Worm (Caenorhabditis elegans): ENCODE measurements around the gene F53A3.1.

DNA sequence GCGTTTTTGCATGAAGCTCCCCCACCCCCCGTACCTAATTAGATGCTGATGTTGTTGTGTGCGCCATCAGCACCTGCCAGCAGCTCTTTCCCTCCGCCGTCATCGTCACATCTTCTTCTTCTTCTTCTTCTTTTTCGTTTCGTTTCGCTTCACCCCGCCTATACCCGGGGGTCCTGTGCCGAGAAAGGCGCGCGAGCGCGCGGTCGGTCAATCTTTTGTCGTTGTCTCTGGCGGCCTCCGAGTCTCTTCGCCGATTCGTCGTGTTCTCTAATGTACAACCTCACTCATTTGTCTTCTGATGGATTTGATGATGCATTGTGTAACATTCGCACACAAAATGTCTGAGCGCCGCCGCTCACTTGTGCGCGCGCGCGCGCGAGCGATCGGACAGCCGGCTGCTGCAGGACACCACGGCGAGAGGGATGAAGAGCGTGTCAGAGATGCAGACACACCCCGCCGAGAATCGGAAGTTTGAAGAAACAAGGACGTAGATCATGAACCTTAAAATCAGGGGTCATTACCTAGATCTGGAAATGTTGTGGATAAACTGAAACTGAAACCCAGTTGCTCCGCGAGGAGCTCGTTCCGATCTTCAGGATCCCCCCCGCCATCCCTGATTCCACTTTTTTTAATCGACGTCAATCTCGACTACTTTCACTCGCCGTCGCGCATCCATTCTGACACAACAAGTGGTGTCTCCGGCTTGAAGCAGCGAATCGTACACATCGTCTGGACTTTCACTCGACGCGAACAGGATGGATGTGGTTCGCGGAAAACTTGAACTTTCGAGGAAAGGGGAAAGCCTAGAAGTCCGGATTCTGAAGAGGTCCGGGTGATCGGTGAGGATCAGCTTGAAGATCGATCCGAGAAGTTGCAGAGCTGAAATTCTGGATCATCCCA is 19.8 kb downstream of the F53A3.1 start:
- TF ChIP-seq nhr-12 (tag; optimal IDR thresholded peaks at IDR 0.05) (no peak), unc-39 (tag; optimal IDR thresholded peaks at IDR 0.05) (no peak), R02D3.7 (tag; optimal IDR thresholded peaks at IDR 0.05) (no peak), lsy-2 (tag; optimal IDR thresholded peaks at IDR 0.05) (peak in 1 of 2 experiments; percentile 88), elt-3 (tag; optimal IDR thresholded peaks at IDR 0.05) (no peak), elt-1 (tag; optimal IDR thresholded peaks at IDR 0.05) (no peak), snpc-4 (tag; optimal IDR thresholded peaks at IDR 0.05) (no peak), lin-11 (tag; optimal IDR thresholded peaks at IDR 0.05) (peak; percentile 73), ztf-4 (tag; optimal IDR thresholded peaks at IDR 0.05) (peak; percentile 77), mbf-1 (tag; optimal IDR thresholded peaks at IDR 0.05) (no peak), nhr-10 (tag; optimal IDR thresholded peaks at IDR 0.05) (no peak), lin-39 (tag; optimal IDR thresholded peaks at IDR 0.05) (no peak)
